Fruit fly (Drosophila melanogaster): ENCODE measurements around the gene REPTOR.

REPTOR gene

DNA sequence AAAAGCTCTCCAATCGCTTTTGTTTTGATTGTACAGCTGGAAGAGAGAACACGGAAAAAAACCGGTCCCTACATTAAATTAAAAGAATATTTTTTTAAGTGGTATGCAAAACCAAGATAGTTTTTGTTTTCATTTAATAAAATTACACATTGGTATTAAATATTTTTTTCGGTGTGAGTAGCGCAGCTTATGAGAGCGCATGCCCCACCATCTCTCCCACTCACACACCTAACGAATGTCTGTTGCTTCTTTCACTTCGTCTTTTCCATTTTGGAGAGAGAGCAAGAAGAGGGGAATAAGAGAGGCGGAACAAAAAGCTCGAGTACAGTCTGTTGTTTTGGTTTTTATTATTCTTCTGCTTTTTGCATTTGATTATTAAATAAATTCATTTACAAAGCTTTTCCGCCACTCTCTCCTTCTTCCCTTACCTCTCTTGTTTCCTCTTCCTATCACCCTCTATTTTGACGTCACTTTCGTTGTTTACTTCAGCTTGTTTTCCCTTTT is 10.1 kb downstream of the REPTOR start (continued):
- TF ChIP-seq br (optimal IDR thresholded peaks at IDR 0.05) = no peak
- TF ChIP-seq grau (tag; optimal IDR thresholded peaks at IDR 0.05) = peak; percentile 97
- TF ChIP-seq CG3281 (GFP tag; optimal IDR thresholded peaks at IDR 0.05) = peak; percentile 97
- peak; percentile 94 for TF ChIP-seq nerfin-1 (tag; optimal IDR thresholded peaks at IDR 0.05)
- no peak; the same call in 2 of the 3 replicates for TF ChIP-seq jigr1 (GFP tag; IDR thresholded peaks at IDR 0.05)
- TF ChIP-seq CG2712 (tag; optimal IDR thresholded peaks at IDR 0.05) = peak; percentile 97
- peak; percentile 97 for TF ChIP-seq wor (GFP tag; IDR thresholded peaks at IDR 0.05)
- TF ChIP-seq C15 (GFP tag; IDR thresholded peaks at IDR 0.05) = peak; percentile 93
- TF ChIP-seq ftz-f1 (GFP tag; optimal IDR thresholded peaks at IDR 0.05) = peak; percentile 89
- TF ChIP-seq CG10654 (GFP tag; optimal IDR thresholded peaks at IDR 0.05) = peak; percentile 95
- TF ChIP-seq Sry-δ (GFP tag; optimal IDR thresholded peaks at IDR 0.05) = peak; percentile 60
- TF ChIP-seq Hand (GFP tag; optimal IDR thresholded peaks at IDR 0.05) = peak; percentile 98
- TF ChIP-seq tup (GFP tag; optimal IDR thresholded peaks at IDR 0.05) = peak; percentile 94
- TF ChIP-seq ac (GFP tag; optimal IDR thresholded peaks at IDR 0.05) = peak; percentile 59
- TF ChIP-seq pan (optimal IDR thresholded peaks at IDR 0.05) = no peak
- TF ChIP-seq pan (GFP tag; optimal IDR thresholded peaks at IDR 0.05 in 1 of 2, IDR thresholded peaks at IDR 0.05 in 1 of 2) = peak in 1 of 2 experiments; percentile 99
- peak; percentile 97 for TF ChIP-seq nmo (GFP tag; optimal IDR thresholded peaks at IDR 0.05)
- TF ChIP-seq vfl (GFP tag; optimal IDR thresholded peaks at IDR 0.05) = peak; percentile 96
- TF ChIP-seq row (GFP tag; IDR thresholded peaks at IDR 0.05) = peak; percentile 99
- no peak for TF ChIP-seq lov (optimal IDR thresholded peaks at IDR 0.05)
- peak; percentile 98 for TF ChIP-seq lov (GFP tag; IDR thresholded peaks at IDR 0.05)
- peak; percentile 99 for TF ChIP-seq Med (GFP tag)
- TF ChIP-seq Hr51 (GFP tag; optimal IDR thresholded peaks at IDR 0.05) = peak; percentile 95 to 98
- TF ChIP-seq NfI (GFP tag; optimal IDR thresholded peaks at IDR 0.05) = peak; percentile 98
- TF ChIP-seq en (GFP tag; optimal IDR thresholded peaks at IDR 0.05) = peak; percentile 87
- peak; percentile 83 for TF ChIP-seq CG30431 (GFP tag; optimal IDR thresholded peaks at IDR 0.05)
- TF ChIP-seq CG17912 (GFP tag; optimal IDR thresholded peaks at IDR 0.05) = peak; percentile 84
- TF ChIP-seq insv (GFP tag; optimal IDR thresholded peaks at IDR 0.05) = peak in 1 of 2 experiments; percentile 72
- TF ChIP-seq TFAM (GFP tag; optimal IDR thresholded peaks at IDR 0.05) = peak; percentile 78
- TF ChIP-seq Sox100B (GFP tag; optimal IDR thresholded peaks at IDR 0.05) = peak; percentile 96
- peak; percentile 86 for TF ChIP-seq Nf-YB (GFP tag; optimal IDR thresholded peaks at IDR 0.05)
- peak; percentile 90 for TF ChIP-seq gt (GFP tag; IDR thresholded peaks at IDR 0.05)
- TF ChIP-seq CG32532 (GFP tag; IDR thresholded peaks at IDR 0.05) = peak; percentile 99
- TF ChIP-seq Doc3 (GFP tag; IDR thresholded peaks at IDR 0.05; ENCODE audit: partially characterized antibody) = no peak
- peak; percentile 95 for TF ChIP-seq CG3407 (GFP tag; optimal IDR thresholded peaks at IDR 0.05)
- TF ChIP-seq tx (GFP tag; optimal IDR thresholded peaks at IDR 0.05) = peak; percentile 94
- TF ChIP-seq shn (GFP tag; optimal IDR thresholded peaks at IDR 0.05) = peak; percentile 90
- peak; percentile 98 for TF ChIP-seq dmrt99B (tag; optimal IDR thresholded peaks at IDR 0.05)
- TF ChIP-seq BEAF-32 (GFP tag; optimal IDR thresholded peaks at IDR 0.05) = peak; percentile 13
- peak; percentile 91 for TF ChIP-seq trem (tag; optimal IDR thresholded peaks at IDR 0.05)
- TF ChIP-seq CG6175 (GFP tag; IDR thresholded peaks at IDR 0.05) = peak; percentile 99
- peak; percentile 93; the same call in 1 of the 2 replicates for TF ChIP-seq Lim3 (GFP tag; IDR thresholded peaks at IDR 0.05)
- TF ChIP-seq twi (tag; optimal IDR thresholded peaks at IDR 0.05) = peak; percentile 89
- TF ChIP-seq sqz (GFP tag; optimal IDR thresholded peaks at IDR 0.05) = peak; percentile 95
- TF ChIP-seq da (GFP tag; optimal IDR thresholded peaks at IDR 0.05) = peak; percentile 86
- TF ChIP-seq CG18262 (tag; optimal IDR thresholded peaks at IDR 0.05) = peak; percentile 97
- peak; percentile 97 for TF ChIP-seq sisA (GFP tag; IDR thresholded peaks at IDR 0.05)
- TF ChIP-seq dpn (GFP tag; optimal IDR thresholded peaks at IDR 0.05) = peak; percentile 97 to 98
- TF ChIP-seq Jarid2 (GFP tag; optimal IDR thresholded peaks at IDR 0.05) = peak; percentile 89
- peak; percentile 98 for TF ChIP-seq CG13296 (GFP tag; optimal IDR thresholded peaks at IDR 0.05)
- peak; percentile 98 for TF ChIP-seq HHEX (GFP tag; optimal IDR thresholded peaks at IDR 0.05)
